Fruit fly (Drosophila melanogaster): ENCODE measurements around the gene CG44000.

CG44000 gene

DNA sequence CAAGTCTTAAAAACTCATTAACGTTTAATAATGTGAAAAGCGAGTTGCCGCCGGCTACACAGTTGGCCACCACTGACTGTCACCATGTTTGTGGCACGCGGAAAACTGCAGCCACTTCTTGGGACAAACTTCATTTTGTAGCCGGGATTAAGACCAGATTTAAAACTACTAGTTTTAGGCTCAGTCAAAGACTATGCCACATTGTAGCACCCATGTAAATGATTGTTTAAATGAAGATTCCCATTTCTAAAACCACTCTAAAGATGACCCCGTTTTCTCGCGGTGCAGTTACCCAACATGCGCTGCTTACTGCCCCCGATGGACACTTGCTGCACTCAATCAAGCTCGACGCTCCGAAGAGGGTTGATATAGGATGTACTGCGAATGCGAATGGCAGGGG, 47.3 kb downstream of the CG44000 start:
- TF ChIP-seq CG4496 (GFP tag; IDR thresholded peaks at IDR 0.05) = peak; percentile 57; the same call in 1 of the 3 replicates
- no peak for TF ChIP-seq EcR (GFP tag; optimal IDR thresholded peaks at IDR 0.05)
- TF ChIP-seq rn (GFP tag; IDR thresholded peaks at IDR 0.05) = 0 out of 2 replicates have a peak, but pooled peaks have one; percentile 28
- no peak for TF ChIP-seq Pif1B (GFP tag; optimal IDR thresholded peaks at IDR 0.05)
- TF ChIP-seq gl (tag; optimal IDR thresholded peaks at IDR 0.05) = no peak
- TF ChIP-seq Snoo (tag; optimal IDR thresholded peaks at IDR 0.05) = no peak
- peak; percentile 45 for TF ChIP-seq CG8159 (tag; optimal IDR thresholded peaks at IDR 0.05)
- peak; percentile 60 for TF ChIP-seq CG8301 (tag; optimal IDR thresholded peaks at IDR 0.05)
- peak; percentile 24 for TF ChIP-seq CG9948 (tag; optimal IDR thresholded peaks at IDR 0.05)
- peak; percentile 41 for TF ChIP-seq CG15710 (tag; optimal IDR thresholded peaks at IDR 0.05)
- TF ChIP-seq CG14655 (GFP tag; optimal IDR thresholded peaks at IDR 0.05) = peak; percentile 55
- peak; percentile 41; the same call in 1 of the 2 replicates for TF ChIP-seq CG32121 (GFP tag; IDR thresholded peaks at IDR 0.05)
- peak; percentile 44 for TF ChIP-seq CG17806 (tag; optimal IDR thresholded peaks at IDR 0.05)
- TF ChIP-seq CG13204 (GFP tag; optimal IDR thresholded peaks at IDR 0.05) = no peak
- no peak for TF ChIP-seq D1 (tag; optimal IDR thresholded peaks at IDR 0.05)
- TF ChIP-seq fd96Ca (GFP tag; IDR thresholded peaks at IDR 0.05) = peak; percentile 73; the same call in 2 of the 3 replicates
- TF ChIP-seq CG12605 (GFP tag; IDR thresholded peaks at IDR 0.05) = peak; percentile 31; the same call in 1 of the 2 replicates
- peak; percentile 59 for TF ChIP-seq Pif1A (GFP tag; optimal IDR thresholded peaks at IDR 0.05)
- TF ChIP-seq CG34367 (tag; optimal IDR thresholded peaks at IDR 0.05) = peak; percentile 0
- peak; percentile 16; the same call in 1 of the 2 replicates for TF ChIP-seq Ets98B (GFP tag; IDR thresholded peaks at IDR 0.05)
- TF ChIP-seq CG10348 (GFP tag; IDR thresholded peaks at IDR 0.05) = 0 out of 2 replicates have a peak, but pooled peaks have one; percentile 20

DNA sequence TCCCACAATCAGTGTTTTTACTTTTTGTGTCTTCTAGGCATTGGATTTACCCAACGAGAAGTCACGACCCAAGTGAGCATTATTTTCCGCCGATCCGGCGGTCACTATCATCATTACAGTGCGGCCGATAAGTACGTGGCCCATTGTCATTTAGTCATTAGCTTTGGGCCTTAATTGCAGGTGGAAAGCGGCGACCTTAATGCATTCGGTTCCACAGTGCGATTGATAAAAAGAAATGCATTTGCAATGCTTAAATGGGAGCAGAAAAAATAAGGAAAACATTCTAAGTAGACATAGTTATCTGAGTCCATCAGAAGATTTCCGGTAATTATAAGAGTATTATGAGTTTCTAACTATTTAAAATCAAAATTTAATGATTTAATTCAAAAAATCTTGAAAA, 49.1 kb downstream of the CG44000 start:
- TF ChIP-seq Snoo (tag; optimal IDR thresholded peaks at IDR 0.05) (peak; percentile 34), CG8159 (tag; optimal IDR thresholded peaks at IDR 0.05) (peak; percentile 26), Ets98B (GFP tag; IDR thresholded peaks at IDR 0.05) (no peak), CG4496 (GFP tag; IDR thresholded peaks at IDR 0.05) (no peak), CG15710 (tag; optimal IDR thresholded peaks at IDR 0.05) (peak; percentile 58), CG14655 (GFP tag; optimal IDR thresholded peaks at IDR 0.05) (peak; percentile 16), CG9948 (tag; optimal IDR thresholded peaks at IDR 0.05) (peak; percentile 28), rn (GFP tag; IDR thresholded peaks at IDR 0.05) (no peak), Pif1A (GFP tag; optimal IDR thresholded peaks at IDR 0.05) (peak; percentile 3), fd96Ca (GFP tag; IDR thresholded peaks at IDR 0.05) (no peak), CG32121 (GFP tag; IDR thresholded peaks at IDR 0.05) (no peak)

DNA sequence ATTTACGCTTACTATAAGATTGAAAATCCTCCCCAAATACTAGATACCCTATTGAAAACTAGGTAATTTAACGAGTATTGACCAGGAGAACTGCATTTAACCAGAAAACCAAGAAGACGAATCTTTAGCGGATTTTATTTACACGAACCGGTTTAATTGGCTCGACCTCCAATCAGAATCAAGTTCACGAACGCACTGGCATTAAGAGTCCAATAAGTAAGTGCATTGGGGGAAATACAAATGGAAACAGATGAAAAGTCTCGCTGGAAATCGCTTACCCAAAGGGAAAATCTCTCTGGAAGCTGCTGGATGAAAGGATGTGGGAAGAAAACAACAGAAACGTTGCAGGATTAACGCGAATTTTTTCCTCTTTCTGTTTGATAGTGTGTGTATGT, 49.5 kb downstream of the CG44000 start:
- TF ChIP-seq EcR (GFP tag; optimal IDR thresholded peaks at IDR 0.05) (peak; percentile 64), D1 (tag; optimal IDR thresholded peaks at IDR 0.05) (no peak)

- no peak for TF ChIP-seq CG12605 (GFP tag; IDR thresholded peaks at IDR 0.05)
- TF ChIP-seq CG17806 (tag; optimal IDR thresholded peaks at IDR 0.05) = no peak
- no peak for TF ChIP-seq gl (tag; optimal IDR thresholded peaks at IDR 0.05)
- peak; percentile 6 for TF ChIP-seq D1 (tag; optimal IDR thresholded peaks at IDR 0.05)
- TF ChIP-seq rn (GFP tag; IDR thresholded peaks at IDR 0.05) = no peak
- peak; percentile 30; the same call in 1 of the 3 replicates for TF ChIP-seq fd96Ca (GFP tag; IDR thresholded peaks at IDR 0.05)
- TF ChIP-seq CG14655 (GFP tag; optimal IDR thresholded peaks at IDR 0.05) = no peak
- peak; percentile 24; the same call in 1 of the 2 replicates for TF ChIP-seq Ets98B (GFP tag; IDR thresholded peaks at IDR 0.05)
- TF ChIP-seq CG34367 (tag; optimal IDR thresholded peaks at IDR 0.05) = no peak
- no peak for TF ChIP-seq CG10348 (GFP tag; IDR thresholded peaks at IDR 0.05)
- peak; percentile 39 for TF ChIP-seq EcR (GFP tag; optimal IDR thresholded peaks at IDR 0.05)
- no peak for TF ChIP-seq Pif1B (GFP tag; optimal IDR thresholded peaks at IDR 0.05)
- peak; percentile 42 for TF ChIP-seq Pif1A (GFP tag; optimal IDR thresholded peaks at IDR 0.05)
- TF ChIP-seq CG9948 (tag; optimal IDR thresholded peaks at IDR 0.05) = no peak
- peak; percentile 34 for TF ChIP-seq CG13204 (GFP tag; optimal IDR thresholded peaks at IDR 0.05)
- no peak for TF ChIP-seq CG8301 (tag; optimal IDR thresholded peaks at IDR 0.05)
- TF ChIP-seq CG15710 (tag; optimal IDR thresholded peaks at IDR 0.05) = peak; percentile 7
- TF ChIP-seq CG8159 (tag; optimal IDR thresholded peaks at IDR 0.05) = no peak
- no peak for TF ChIP-seq Snoo (tag; optimal IDR thresholded peaks at IDR 0.05)
- peak; percentile 53; the same call in 1 of the 3 replicates for TF ChIP-seq CG4496 (GFP tag; IDR thresholded peaks at IDR 0.05)
- TF ChIP-seq CG32121 (GFP tag; IDR thresholded peaks at IDR 0.05) = no peak
Observed at dm6 chr2L:5092992-5093695, 50.1 kb downstream of the CG44000 start, which contains the start of gene Pgant5. Gene Pgant5 (minus strand): TSS chr2L:5093592.

DNA sequence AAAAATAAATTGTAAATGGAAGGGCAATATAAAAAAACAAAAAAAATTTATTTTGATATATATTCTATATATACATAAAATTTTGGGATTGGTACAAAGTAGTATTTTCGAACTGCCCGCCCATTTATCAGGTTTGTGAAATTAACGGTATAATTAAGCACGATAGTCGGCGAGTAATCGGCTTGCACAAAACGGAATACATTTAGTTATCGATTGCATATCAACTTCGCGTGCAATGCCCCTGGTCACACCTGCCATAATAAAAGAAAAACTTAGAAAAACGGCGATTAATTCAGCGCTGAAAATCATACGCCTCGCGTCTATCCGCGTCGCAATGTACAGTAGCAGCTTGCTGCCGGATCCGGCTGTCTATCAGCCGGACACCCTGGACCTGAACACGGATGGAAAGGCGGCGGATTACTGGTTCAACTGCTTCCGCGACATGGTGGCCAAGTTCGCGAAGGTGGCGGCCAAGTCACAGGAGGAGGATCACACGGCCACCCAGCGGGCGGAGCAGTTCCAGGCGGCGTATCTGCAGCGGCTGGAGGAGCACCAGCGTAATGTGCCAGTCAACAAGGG, 50.8 kb downstream of the CG44000 start, which contains the start of gene CG5828:
Gene CG5828, plus strand, starts transcription at position 205 of the 579 bp plus-strand sequence.
- TF ChIP-seq CG9948 (tag; optimal IDR thresholded peaks at IDR 0.05) (no peak), D1 (tag; optimal IDR thresholded peaks at IDR 0.05) (no peak), CG34367 (tag; optimal IDR thresholded peaks at IDR 0.05) (no peak), Pif1A (GFP tag; optimal IDR thresholded peaks at IDR 0.05) (no peak), CG17806 (tag; optimal IDR thresholded peaks at IDR 0.05) (no peak), Snoo (tag; optimal IDR thresholded peaks at IDR 0.05) (no peak), CG10348 (GFP tag; IDR thresholded peaks at IDR 0.05) (no peak), CG12605 (GFP tag; IDR thresholded peaks at IDR 0.05) (no peak), CG14655 (GFP tag; optimal IDR thresholded peaks at IDR 0.05) (no peak), rn (GFP tag; IDR thresholded peaks at IDR 0.05) (no peak), CG8159 (tag; optimal IDR thresholded peaks at IDR 0.05) (no peak), CG32121 (GFP tag; IDR thresholded peaks at IDR 0.05) (no peak), fd96Ca (GFP tag; IDR thresholded peaks at IDR 0.05) (no peak), CG15710 (tag; optimal IDR thresholded peaks at IDR 0.05) (no peak), CG8301 (tag; optimal IDR thresholded peaks at IDR 0.05) (no peak), Ets98B (GFP tag; IDR thresholded peaks at IDR 0.05) (no peak), EcR (GFP tag; optimal IDR thresholded peaks at IDR 0.05) (no peak), CG4496 (GFP tag; IDR thresholded peaks at IDR 0.05) (no peak), CG13204 (GFP tag; optimal IDR thresholded peaks at IDR 0.05) (no peak), gl (tag; optimal IDR thresholded peaks at IDR 0.05) (no peak)

All from whole organism, pupa.